Fruit fly (Drosophila melanogaster) whole organism, adult: ENCODE data around the gene CG8042.

ENCODE experiments used
- CG11617 ChIP-seq: fragments of 200-800 bp; sonication (Bioruptor generic); optimal IDR thresholded peaks from 2 replicates; lab custom pipeline; 2017; ENCODE audit warnings: mild to moderate bottlenecking, missing biosample characterization, missing genetic modification reagents, missing genetic modification characterization
- CG12768 ChIP-seq: fragments of 200-800 bp; sonication (Bioruptor generic); optimal IDR thresholded peaks from 2 replicates; lab custom pipeline; 2017; ENCODE audit warnings: missing biosample characterization, missing genetic modification characterization, mild to moderate bottlenecking, moderate library complexity, missing genetic modification reagents
- CG14711 ChIP-seq: fragments of 200-800 bp; sonication (Bioruptor generic); optimal IDR thresholded peaks from 2 replicates; lab custom pipeline; 2018; ENCODE audit warnings: missing biosample characterization, mild to moderate bottlenecking, missing genetic modification characterization, moderate library complexity
- CG1620 ChIP-seq: fragments of 200-800 bp; sonication (Bioruptor generic); optimal IDR thresholded peaks from 2 replicates; lab custom pipeline; 2016; ENCODE audit warnings: missing biosample characterization, missing genetic modification characterization
- CG33017 ChIP-seq: fragments of 200-800 bp; sonication (Bioruptor generic); optimal IDR thresholded peaks from 2 replicates; lab custom pipeline; 2018; ENCODE audit warnings: missing biosample characterization, mild to moderate bottlenecking, missing genetic modification characterization, moderate library complexity
- CG5204 ChIP-seq: fragments of 200-800 bp; sonication (Bioruptor generic); optimal IDR thresholded peaks from 2 replicates; lab custom pipeline; 2016; ENCODE audit warnings: missing biosample characterization, missing genetic modification characterization
- CG7045 ChIP-seq: fragments of 200-800 bp; sonication (Bioruptor generic); optimal IDR thresholded peaks from 2 replicates; lab custom pipeline; 2017; ENCODE audit warnings: missing biosample characterization, mild to moderate bottlenecking, missing genetic modification characterization
- CG7101 ChIP-seq: fragments of 200-800 bp; sonication (Bioruptor generic); optimal IDR thresholded peaks from 2 replicates; lab custom pipeline; 2018; ENCODE audit warnings: missing biosample characterization, mild to moderate bottlenecking, missing genetic modification characterization, moderate library complexity
- Clk ChIP-seq: fragments of 200-800 bp; sonication (Bioruptor generic); optimal IDR thresholded peaks from 2 replicates; lab custom pipeline; 2017; ENCODE audit warnings: missing biosample characterization, missing genetic modification characterization
- Crg-1 ChIP-seq: fragments of 200-800 bp; sonication (Bioruptor generic); optimal IDR thresholded peaks from 2 replicates; lab custom pipeline; 2016; ENCODE audit warnings: missing biosample characterization, missing genetic modification characterization
- Hr96 ChIP-seq: fragments of 200-800 bp; sonication (Bioruptor generic); optimal IDR thresholded peaks from 2 replicates; lab custom pipeline; 2016; ENCODE audit warnings: missing biosample characterization, missing genetic modification characterization
- Mnt ChIP-seq: fragments of 200-800 bp; sonication (Bioruptor generic); optimal IDR thresholded peaks from 2 replicates; lab custom pipeline; 2016; ENCODE audit warnings: missing biosample characterization, mild to moderate bottlenecking, missing genetic modification characterization
- bab1 ChIP-seq: fragments of 200-800 bp; sonication (Bioruptor generic); optimal IDR thresholded peaks from 3 replicates; lab custom pipeline; 2019; ENCODE audit warnings: missing biosample characterization, mild to moderate bottlenecking, missing genetic modification characterization, moderate library complexity
- cic ChIP-seq: fragments of 200-800 bp; sonication (Bioruptor generic); optimal IDR thresholded peaks from 2 replicates; lab custom pipeline; 2017; ENCODE audit warnings: missing biosample characterization, mild to moderate bottlenecking, missing genetic modification characterization, moderate library complexity
- cnc ChIP-seq, 2 experiments: fragments of >200 bp; optimal IDR thresholded peaks; 2 replicates each; lab custom pipeline; 2017
- kay ChIP-seq: fragments of 200-800 bp; sonication (Bioruptor generic); peaks from one replicate; lab custom pipeline; 2016; ENCODE audit warnings: missing biosample characterization, missing genetic modification characterization, borderline replicate concordance
- ovo ChIP-seq: fragments of 200-800 bp; sonication (Bioruptor generic); optimal IDR thresholded peaks from 2 replicates; lab custom pipeline; 2016; ENCODE audit warnings: missing biosample characterization, missing genetic modification characterization
- pad ChIP-seq: fragments of 200-800 bp; sonication (Bioruptor generic); optimal IDR thresholded peaks from 3 replicates; lab custom pipeline; 2017; ENCODE audit warnings: missing biosample characterization, missing genetic modification characterization, mild to moderate bottlenecking, moderate library complexity, missing genetic modification reagents
- tj ChIP-seq: fragments of 200-800 bp; sonication (Bioruptor generic); optimal IDR thresholded peaks from 3 replicates; lab custom pipeline; 2017; ENCODE audit warnings: missing biosample characterization, mild to moderate bottlenecking, missing genetic modification characterization, moderate library complexity
- toe ChIP-seq: fragments of 200-800 bp; sonication (Bioruptor generic); optimal IDR thresholded peaks from 2 replicates; lab custom pipeline; 2016; ENCODE audit warnings: missing biosample characterization, missing genetic modification characterization

Gene CG8042

dm6 chr3L:7958083-7958482, 16.7 kb downstream of the CG8042 start:
- no peak for TF ChIP-seq CG12768 (GFP tag; lab: Kevin White, UChicago)
- no peak for TF ChIP-seq CG14711 (tag; lab: Kevin White, UChicago)
- no peak for TF ChIP-seq bab1 (GFP tag; lab: Kevin White, UChicago)
- no peak for TF ChIP-seq tj (GFP tag; lab: Kevin White, UChicago)
- no peak for TF ChIP-seq CG11617 (GFP tag; lab: Kevin White, UChicago)
- TF ChIP-seq ovo (GFP tag; lab: Kevin White, UChicago), result no peak
- no peak for TF ChIP-seq pad (GFP tag; lab: Kevin White, UChicago)
- TF ChIP-seq Clk (GFP tag; lab: Kevin White, UChicago), result no peak
- TF ChIP-seq toe (GFP tag; lab: Kevin White, UChicago), result no peak
- TF ChIP-seq CG33017 (tag; lab: Kevin White, UChicago), result no peak
- no peak for TF ChIP-seq Crg-1 (GFP tag; lab: Kevin White, UChicago)
- no peak for TF ChIP-seq kay (GFP tag; lab: Kevin White, UChicago)
- TF ChIP-seq CG7101 (tag; lab: Kevin White, UChicago), result no peak
- TF ChIP-seq Mnt (GFP tag; lab: Kevin White, UChicago), result no peak
- no peak for TF ChIP-seq CG7045

dm6 chr3L:7956718-7957117, 18.1 kb downstream of the CG8042 start:
- TF ChIP-seq kay (GFP tag; lab: Kevin White, UChicago), result no peak
- TF ChIP-seq ovo (GFP tag; lab: Kevin White, UChicago), result no peak
- no peak for TF ChIP-seq CG7045
- no peak for TF ChIP-seq CG12768 (GFP tag; lab: Kevin White, UChicago)
- TF ChIP-seq CG7101 (tag; lab: Kevin White, UChicago), result no peak
- no peak for TF ChIP-seq cic
- TF ChIP-seq Hr96 (GFP tag; lab: Kevin White, UChicago), result no peak
- no peak for TF ChIP-seq CG14711 (tag; lab: Kevin White, UChicago)
- TF ChIP-seq Clk (GFP tag; lab: Kevin White, UChicago), result no peak
- TF ChIP-seq pad (GFP tag; lab: Kevin White, UChicago), result no peak
- no peak for TF ChIP-seq CG5204 (GFP tag; lab: Kevin White, UChicago)
- no peak for TF ChIP-seq CG33017 (tag; lab: Kevin White, UChicago)
- no peak for TF ChIP-seq CG1620 (GFP tag; lab: Kevin White, UChicago)
- TF ChIP-seq cnc (optimal IDR thresholded peaks at IDR 0.05; lab: Kevin White, UChicago), result no peak
- TF ChIP-seq toe (GFP tag; lab: Kevin White, UChicago), result no peak
- TF ChIP-seq CG11617 (GFP tag; lab: Kevin White, UChicago), result no peak

dm6 chr3L:7954967-7955366, 19.8 kb downstream of the CG8042 start:
- TF ChIP-seq Clk (GFP tag; lab: Kevin White, UChicago) (no peak), ovo (GFP tag; lab: Kevin White, UChicago) (no peak), toe (GFP tag; lab: Kevin White, UChicago) (no peak), cic (no peak), CG33017 (tag; lab: Kevin White, UChicago) (no peak), cnc (optimal IDR thresholded peaks at IDR 0.05; lab: Kevin White, UChicago) (no peak), CG7101 (tag; lab: Kevin White, UChicago) (no peak), CG7045 (no peak), pad (GFP tag; lab: Kevin White, UChicago) (no peak), kay (GFP tag; lab: Kevin White, UChicago) (no peak), tj (GFP tag; lab: Kevin White, UChicago) (no peak), CG5204 (GFP tag; lab: Kevin White, UChicago) (no peak), CG14711 (tag; lab: Kevin White, UChicago) (no peak), CG1620 (GFP tag; lab: Kevin White, UChicago) (no peak), Crg-1 (GFP tag; lab: Kevin White, UChicago) (no peak), CG11617 (GFP tag; lab: Kevin White, UChicago) (no peak), Hr96 (GFP tag; lab: Kevin White, UChicago) (no peak)

dm6 chr3L:7953728-7954127, 21.1 kb downstream of the CG8042 start:
- no peak for TF ChIP-seq Clk (GFP tag; lab: Kevin White, UChicago)
- no peak for TF ChIP-seq Mnt (GFP tag; lab: Kevin White, UChicago)
- no peak for TF ChIP-seq bab1 (GFP tag; lab: Kevin White, UChicago)
- TF ChIP-seq Hr96 (GFP tag; lab: Kevin White, UChicago), result no peak
- TF ChIP-seq ovo (GFP tag; lab: Kevin White, UChicago), result no peak
- no peak for TF ChIP-seq tj (GFP tag; lab: Kevin White, UChicago)
- no peak for TF ChIP-seq Crg-1 (GFP tag; lab: Kevin White, UChicago)
- TF ChIP-seq toe (GFP tag; lab: Kevin White, UChicago), result no peak
- no peak for TF ChIP-seq CG7101 (tag; lab: Kevin White, UChicago)
- TF ChIP-seq CG5204 (GFP tag; lab: Kevin White, UChicago), result no peak
- no peak for TF ChIP-seq CG14711 (tag; lab: Kevin White, UChicago)
- no peak for TF ChIP-seq CG7045
- no peak for TF ChIP-seq cic
- no peak for TF ChIP-seq CG1620 (GFP tag; lab: Kevin White, UChicago)

dm6 chr3L:7952978-7953377, 21.8 kb downstream of the CG8042 start:
- peak; percentile 45 for TF ChIP-seq kay (GFP tag; lab: Kevin White, UChicago)
- TF ChIP-seq CG33017 (tag; lab: Kevin White, UChicago), result no peak
- no peak for TF ChIP-seq toe (GFP tag; lab: Kevin White, UChicago)

dm6 chr3L:7952560-7952959, 22.2 kb downstream of the CG8042 start:
- no peak for TF ChIP-seq cic
